Worm (Caenorhabditis elegans) whole organism, L1 larva: ENCODE measurements around the gene lgc-16.
A peak's percentile ranks its signal among the peaks of the same experiment; 100 is the strongest.

Experiments
- C34B4.2 ChIP-seq: sonication (generic microtip); optimal IDR thresholded peaks from 2 replicates; lab custom pipeline; 2017; ENCODE audit warnings: mild to moderate bottlenecking, missing genetic modification characterization, missing compliant biosample characterization
- F16B12.6 ChIP-seq: fragments of 150-350 bp; optimal IDR thresholded peaks from 2 replicates; lab custom pipeline; 2014; ENCODE audit warnings: missing biosample characterization, missing genetic modification characterization
- Y116A8C.19 ChIP-seq: sonication (generic microtip); optimal IDR thresholded peaks from 2 replicates; lab custom pipeline; 2016; ENCODE audit warnings: missing compliant biosample characterization, missing genetic modification characterization, borderline replicate concordance
- aha-1 ChIP-seq: fragments of 150-350 bp; optimal IDR thresholded peaks from 2 replicates; lab custom pipeline; 2014; ENCODE audit warnings: missing biosample characterization, missing genetic modification characterization
- aly-2 ChIP-seq: fragments of 150-350 bp; optimal IDR thresholded peaks from 2 replicates; lab custom pipeline; 2014; ENCODE audit warnings: missing biosample characterization, missing genetic modification characterization
- ama-1 ChIP-seq: fragments of 150-350 bp; optimal IDR thresholded peaks from 2 replicates; lab custom pipeline; 2014
- blmp-1 ChIP-seq: fragments of 150-350 bp; optimal IDR thresholded peaks from 2 replicates; lab custom pipeline; 2014; ENCODE audit warnings: missing biosample characterization, missing genetic modification characterization
- ceh-63 ChIP-seq: fragments of 200-800 bp; sonication (Bioruptor generic); optimal IDR thresholded peaks from 2 replicates; lab custom pipeline; 2018; ENCODE audit warnings: mild to moderate bottlenecking, missing genetic modification characterization, missing compliant biosample characterization
- ceh-8 ChIP-seq: fragments of 200-800 bp; sonication (Bioruptor generic); optimal IDR thresholded peaks from 2 replicates; lab custom pipeline; 2018; ENCODE audit warnings: mild to moderate bottlenecking, missing genetic modification characterization, moderate library complexity, missing compliant biosample characterization
- ceh-82 ChIP-seq, 3 experiments: fragments of 150-350 bp in 1 of 3; sonication (generic microtip) in 2 of 3; optimal IDR thresholded peaks; 2 replicates each; lab custom pipeline; 2014 to 2017; ENCODE audit warnings: missing biosample characterization in 3 of 3, missing genetic modification characterization in 3 of 3
- dpl-1 ChIP-seq, 3 experiments: fragments of 150-350 bp in 2 of 3; sonication (generic microtip) in 1 of 3; optimal IDR thresholded peaks; 2 replicates each; lab custom pipeline; 2014 to 2017; ENCODE audit warnings: missing biosample characterization in 3 of 3, missing genetic modification characterization in 3 of 3, missing genetic modification reagents in 3 of 3
- dsc-1 ChIP-seq: sonication (generic microtip); optimal IDR thresholded peaks from 2 replicates; lab custom pipeline; 2016; ENCODE audit warnings: mild to moderate bottlenecking, missing genetic modification characterization, missing compliant biosample characterization
- efl-1 ChIP-seq, 4 experiments: fragments of 150-350 bp; optimal IDR thresholded peaks in 3 of 4; peaks in 1 of 4; 1 replicate in 1 of 4; 2 replicates in 3 of 4; lab custom pipeline; 2014; ENCODE audit warnings: missing biosample characterization in 2 of 4, missing genetic modification characterization in 2 of 4, missing genetic modification reagents in 2 of 4
- egl-13 ChIP-seq: sonication (generic microtip); optimal IDR thresholded peaks from 2 replicates; lab custom pipeline; 2016; ENCODE audit warnings: missing genotype, missing genetic modification reagents, missing genetic modification characterization, missing compliant biosample characterization
- elt-2 ChIP-seq: sonication (generic microtip); optimal IDR thresholded peaks from 2 replicates; lab custom pipeline; 2016; ENCODE audit warnings: missing genetic modification characterization, mild to moderate bottlenecking, inconsistent platforms, missing compliant biosample characterization, missing genetic modification reagents
- elt-3 ChIP-seq, 6 experiments: fragments of 150-350 bp in 1 of 6; sonication (generic microtip); optimal IDR thresholded peaks; 2 replicates each; lab custom pipeline; 2017 to 2018; ENCODE audit warnings: missing biosample characterization in 6 of 6, missing genetic modification characterization in 6 of 6, inconsistent platforms in 1 of 6
- fkh-10 ChIP-seq: sonication (generic microtip); optimal IDR thresholded peaks from 2 replicates; lab custom pipeline; 2017; ENCODE audit warnings: missing biosample characterization, missing genetic modification reagents, missing genetic modification characterization
- fkh-8 ChIP-seq: sonication (generic microtip); optimal IDR thresholded peaks from 2 replicates; lab custom pipeline; 2016; ENCODE audit warnings: mild to moderate bottlenecking, missing genetic modification characterization, missing compliant biosample characterization
- grh-1 ChIP-seq: fragments of 200-800 bp; sonication (Bioruptor generic); IDR thresholded peaks from 2 replicates; pipeline ENCODE4 v1.3.6; 2022; ENCODE audit warnings: missing genetic modification reagents, missing genetic modification characterization, missing compliant biosample characterization
- hlh-17 ChIP-seq: fragments of 200-800 bp; sonication (Bioruptor generic); optimal IDR thresholded peaks from 2 replicates; lab custom pipeline; 2018; ENCODE audit warnings: missing genetic modification characterization, mild to moderate bottlenecking, missing compliant biosample characterization, moderate library complexity, borderline replicate concordance
- isw-1 ChIP-seq: fragments of 200-800 bp; sonication (Bioruptor generic); IDR thresholded peaks from 2 replicates; pipeline ENCODE4 v1.3.6; 2022; ENCODE audit warnings: missing genetic modification characterization, missing compliant biosample characterization
- lin-14 ChIP-seq: fragments of 200-800 bp; sonication (Bioruptor generic); optimal IDR thresholded peaks from 2 replicates; lab custom pipeline; 2018; ENCODE audit warnings: mild to moderate bottlenecking, missing genetic modification characterization, moderate library complexity, missing compliant biosample characterization
- lin-15B ChIP-seq: fragments of 150-350 bp; sonication (generic microtip); optimal IDR thresholded peaks from 3 replicates; lab custom pipeline; 2014; ENCODE audit warnings: missing biosample characterization, missing genetic modification characterization
- lin-39 ChIP-seq: fragments of 150-350 bp; optimal IDR thresholded peaks from 2 replicates; lab custom pipeline; 2014; ENCODE audit warnings: missing biosample characterization, missing genetic modification reagents, missing genetic modification characterization
- mef-2 ChIP-seq: fragments of 150-350 bp; optimal IDR thresholded peaks from 2 replicates; lab custom pipeline; 2014; ENCODE audit warnings: missing biosample characterization, missing genetic modification characterization
- mep-1 ChIP-seq: fragments of 150-350 bp; optimal IDR thresholded peaks from 2 replicates; lab custom pipeline; 2014; ENCODE audit warnings: missing biosample characterization, missing genetic modification characterization
- nhr-12 ChIP-seq: sonication (generic microtip); optimal IDR thresholded peaks from 2 replicates; lab custom pipeline; 2017; ENCODE audit warnings: missing biosample characterization, missing genetic modification characterization
- nhr-28 ChIP-seq: fragments of 150-350 bp; optimal IDR thresholded peaks from 2 replicates; lab custom pipeline; 2014; ENCODE audit warnings: missing biosample characterization, missing genetic modification characterization
- nhr-47 ChIP-seq: sonication (generic microtip); optimal IDR thresholded peaks from 2 replicates; lab custom pipeline; 2016; ENCODE audit warnings: mild to moderate bottlenecking, missing genetic modification characterization, moderate library complexity, missing compliant biosample characterization
- nhr-71 ChIP-seq: sonication (generic microtip); optimal IDR thresholded peaks from 2 replicates; lab custom pipeline; 2016; ENCODE audit warnings: mild to moderate bottlenecking, missing genetic modification characterization, moderate library complexity, missing compliant biosample characterization
- nhr-77 ChIP-seq: fragments of 150-350 bp; optimal IDR thresholded peaks from 2 replicates; lab custom pipeline; 2014; ENCODE audit warnings: missing biosample characterization, missing genetic modification characterization
- nhr-85 ChIP-seq: sonication (generic microtip); peaks from one replicate; lab custom pipeline; 2016; ENCODE audit warnings: missing genetic modification characterization, inconsistent platforms, missing compliant biosample characterization
- pag-3 ChIP-seq: sonication (generic microtip); optimal IDR thresholded peaks from 2 replicates; lab custom pipeline; 2017; ENCODE audit warnings: missing genetic modification characterization, mild to moderate bottlenecking, missing compliant biosample characterization, antibody characterized with exemption, borderline replicate concordance; ENCODE audit not compliant: insufficient read depth
- pqm-1 ChIP-seq: sonication (generic microtip); optimal IDR thresholded peaks from 3 replicates; lab custom pipeline; 2017; ENCODE audit warnings: missing biosample characterization, missing genetic modification characterization
- rnt-1 ChIP-seq: sonication (generic microtip); optimal IDR thresholded peaks from 2 replicates; lab custom pipeline; 2016; ENCODE audit warnings: mild to moderate bottlenecking, missing genetic modification characterization, moderate library complexity, missing compliant biosample characterization
- skn-1 ChIP-seq: fragments of 150-350 bp; optimal IDR thresholded peaks from 2 replicates; lab custom pipeline; 2014; ENCODE audit warnings: missing biosample characterization, missing genetic modification characterization
- snpc-4 ChIP-seq: fragments of 150-350 bp; optimal IDR thresholded peaks from 2 replicates; lab custom pipeline; 2014; ENCODE audit warnings: missing biosample characterization, missing genetic modification characterization
- snu-23 ChIP-seq: sonication (generic microtip); optimal IDR thresholded peaks from 2 replicates; lab custom pipeline; 2016; ENCODE audit warnings: missing genetic modification characterization, missing compliant biosample characterization
- sox-4 ChIP-seq: sonication (generic microtip); optimal IDR thresholded peaks from 2 replicates; lab custom pipeline; 2016; ENCODE audit warnings: missing genetic modification characterization, missing compliant biosample characterization
- sptf-1 ChIP-seq: fragments of 150-350 bp; optimal IDR thresholded peaks from 2 replicates; lab custom pipeline; 2014; ENCODE audit warnings: missing biosample characterization, missing genetic modification characterization
- unc-130 ChIP-seq: fragments of 150-350 bp; optimal IDR thresholded peaks from 2 replicates; lab custom pipeline; 2017; ENCODE audit warnings: missing biosample characterization, missing genetic modification characterization, inconsistent platforms
- unc-62 ChIP-seq: fragments of 150-350 bp; optimal IDR thresholded peaks from 2 replicates; lab custom pipeline; 2014; ENCODE audit warnings: missing biosample characterization, missing genetic modification reagents, missing genetic modification characterization
- unc-86 ChIP-seq: sonication (generic microtip); optimal IDR thresholded peaks from 2 replicates; lab custom pipeline; 2016; ENCODE audit warnings: missing genetic modification characterization, missing compliant biosample characterization
- vab-15 ChIP-seq: sonication (generic microtip); optimal IDR thresholded peaks from 2 replicates; lab custom pipeline; 2017; ENCODE audit warnings: missing genotype, mild to moderate bottlenecking, missing genetic modification characterization, missing compliant biosample characterization
- xbp-1 ChIP-seq: sonication (generic microtip); optimal IDR thresholded peaks from 2 replicates; lab custom pipeline; 2016; ENCODE audit warnings: missing genetic modification characterization, missing compliant biosample characterization
- zag-1 ChIP-seq: fragments of 150-350 bp; optimal IDR thresholded peaks from 2 replicates; lab custom pipeline; 2014; ENCODE audit warnings: missing biosample characterization, missing genetic modification characterization
- zip-4 ChIP-seq: fragments of 200-800 bp; sonication (Bioruptor generic); optimal IDR thresholded peaks from 2 replicates; lab custom pipeline; 2018; ENCODE audit warnings: mild to moderate bottlenecking, missing genetic modification characterization, moderate library complexity, missing compliant biosample characterization
- ztf-4 ChIP-seq: fragments of 150-350 bp; optimal IDR thresholded peaks from 2 replicates; lab custom pipeline; 2014; ENCODE audit warnings: missing biosample characterization, missing genetic modification characterization

lgc-16 gene

ce11 chrX:12118340-12118739, at the start of gene lgc-16:
TSS of gene lgc-16 (plus strand) at chrX:12118640.
- TF ChIP-seq nhr-28 (tag; lab: Kevin White, UChicago) = no peak
- TF ChIP-seq dpl-1 (GFP tag; optimal IDR thresholded peaks at IDR 0.05; lab: Kevin White, UChicago) = no peak
- TF ChIP-seq pqm-1 (tag; lab: Kevin White, UChicago) = no peak
- no peak for TF ChIP-seq elt-3 (tag; optimal IDR thresholded peaks at IDR 0.05; lab: Kevin White, UChicago)
- no peak for TF ChIP-seq efl-1 (optimal IDR thresholded peaks at IDR 0.05; lab: Kevin White, UChicago)
- TF ChIP-seq efl-1 (GFP tag; optimal IDR thresholded peaks at IDR 0.05 in 1 of 2; lab: Kevin White, UChicago) = peak in 1 of 2 experiments; percentile 37

DNA sequence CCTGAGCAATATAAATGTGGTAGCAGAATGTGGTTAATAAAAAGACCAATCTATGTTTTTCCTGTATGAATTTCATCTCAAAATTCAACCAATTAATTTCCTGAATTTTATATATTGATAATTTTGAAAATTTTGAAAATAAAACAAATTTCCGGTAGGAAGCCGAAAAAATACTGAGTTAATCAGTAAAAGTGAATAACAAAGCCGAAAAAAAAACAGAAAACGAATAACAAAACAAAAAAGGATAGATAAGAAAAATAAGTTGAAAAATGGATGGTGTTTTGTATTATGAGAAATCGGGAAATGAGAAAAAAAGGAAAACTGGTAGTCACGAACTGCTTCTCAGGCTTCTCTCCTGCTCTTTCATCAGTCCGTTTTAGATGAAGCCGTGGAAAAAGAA, 44.7 kb upstream of the lgc-16 start, which contains the start of gene tmem-145:
Gene tmem-145, minus strand, starts transcription at position 101 of the 400 bp plus-strand sequence.
- TF ChIP-seq F16B12.6 (no peak), snu-23 (GFP tag; lab: Kevin White, UChicago) (no peak), Y116A8C.19 (no peak), mef-2 (no peak)

ce11 chrX:12080581-12081162, 37.8 kb upstream of the lgc-16 start:
- TF ChIP-seq sptf-1 (tag; lab: Kevin White, UChicago) (no peak), fkh-8 (tag; lab: Kevin White, UChicago) (peak; percentile 74), hlh-17 (no peak), xbp-1 (no peak), Y116A8C.19 (no peak), aha-1 (tag; lab: Kevin White, UChicago) (no peak), egl-13 (tag; lab: Kevin White, UChicago) (no peak), ceh-63 (GFP tag; lab: Kevin White, UChicago) (no peak), lin-14 (GFP tag; lab: Kevin White, UChicago) (peak; percentile 70), nhr-12 (no peak), rnt-1 (tag; lab: Kevin White, UChicago) (no peak), nhr-28 (tag; lab: Kevin White, UChicago) (no peak), zip-4 (GFP tag; lab: Kevin White, UChicago) (no peak), nhr-77 (tag; lab: Kevin White, UChicago) (no peak), unc-86 (tag; lab: Kevin White, UChicago) (no peak), ztf-4 (tag; lab: Kevin White, UChicago) (no peak), ceh-8 (no peak), skn-1 (tag; lab: Kevin White, UChicago) (no peak), lin-15B (tag; lab: Kevin White, UChicago) (no peak), snpc-4 (tag; lab: Kevin White, UChicago) (no peak), ama-1 (lab: Kevin White, UChicago) (no peak), vab-15 (no peak), pag-3 (tag; lab: Kevin White, UChicago) (no peak), elt-2 (tag; lab: Kevin White, UChicago) (no peak), grh-1 (GFP tag; lab: Robert Waterston, UW) (no peak), nhr-85 (tag; lab: Kevin White, UChicago) (peak; percentile 80), C34B4.2 (tag; lab: Kevin White, UChicago) (no peak), lin-39 (tag; lab: Kevin White, UChicago) (no peak), ceh-82 (tag; optimal IDR thresholded peaks at IDR 0.05; lab: Kevin White, UChicago) (peak in 2 of 3 experiments; percentile 15 to 21), nhr-71 (peak; percentile 37), unc-130 (tag; lab: Kevin White, UChicago) (no peak), sox-4 (tag; lab: Kevin White, UChicago) (no peak), dsc-1 (tag; lab: Kevin White, UChicago) (peak; percentile 16), aly-2 (tag; lab: Kevin White, UChicago) (no peak), isw-1 (GFP tag; lab: Robert Waterston, UW) (no peak), fkh-10 (GFP tag; lab: Kevin White, UChicago) (no peak), zag-1 (no peak), nhr-47 (tag; lab: Kevin White, UChicago) (peak; percentile 31), dpl-1 (GFP tag; optimal IDR thresholded peaks at IDR 0.05; lab: Kevin White, UChicago) (no peak), blmp-1 (tag; lab: Kevin White, UChicago) (peak; percentile 96), mep-1 (tag; lab: Kevin White, UChicago) (no peak), unc-62 (GFP tag; lab: Kevin White, UChicago) (no peak)
